Worm (Caenorhabditis elegans) whole organism, L4/young adult: ENCODE measurements around the gene del-9.

Experiments used
- W03F9.2 ChIP-seq: fragments of 150-350 bp; optimal IDR thresholded peaks from 2 replicates; lab custom pipeline; 2014; ENCODE audit warnings: missing biosample characterization, missing genetic modification characterization
- dao-5 ChIP-seq: sonication (generic microtip); optimal IDR thresholded peaks from 2 replicates; lab custom pipeline; 2016; ENCODE audit warnings: missing genotype, missing genetic modification characterization, moderate library complexity, missing compliant biosample characterization
- him-1 ChIP-seq: sonication (generic microtip); optimal IDR thresholded peaks from 2 replicates; lab custom pipeline; 2016; ENCODE audit warnings: missing genotype, missing genetic modification reagents, missing genetic modification characterization, missing compliant biosample characterization

ce11 chrX:3611042-3611623, 6.0 kb downstream of the del-9 start, which contains the start of gene C18B2.5:
- TF ChIP-seq W03F9.2 (no peak), him-1 (tag; lab: Kevin White, UChicago) (no peak), dao-5 (tag; lab: Kevin White, UChicago) (no peak)
